Worm (Caenorhabditis elegans) whole organism, L4 larva: ENCODE measurements around the gene M04C3.5.

ENCODE experiments used
- F44E2.7 ChIP-seq: fragments of 200-800 bp; sonication (Bioruptor generic); IDR thresholded peaks from 2 replicates; pipeline ENCODE4 v2.1.2; 2022; ENCODE audit warnings: missing genetic modification characterization, missing compliant biosample characterization
- F49E8.2 ChIP-seq: sonication (generic microtip); optimal IDR thresholded peaks from 2 replicates; lab custom pipeline; 2016; ENCODE audit warnings: missing compliant biosample characterization, mild to moderate bottlenecking, missing genetic modification characterization, borderline replicate concordance
- R02D3.7 ChIP-seq: fragments of 150-350 bp; sonication (generic microtip); optimal IDR thresholded peaks from 3 replicates; lab custom pipeline; 2014; ENCODE audit warnings: missing biosample characterization, missing genetic modification characterization
- Y75B8A.6 ChIP-seq: fragments of 200-800 bp; sonication (Bioruptor generic); IDR thresholded peaks from 2 replicates; pipeline ENCODE4 v1.3.6; 2022; ENCODE audit warnings: missing genetic modification reagents, missing genetic modification characterization, missing compliant biosample characterization
- ZK546.5 ChIP-seq, 2 experiments: sonication (generic microtip); optimal IDR thresholded peaks; 2 replicates each; lab custom pipeline; 2017; ENCODE audit warnings: missing biosample characterization in 2 of 2, missing genetic modification characterization in 2 of 2
- aha-1 ChIP-seq: fragments of 150-350 bp; peaks from one replicate; lab custom pipeline; 2014; ENCODE audit warnings: missing biosample characterization, missing genetic modification characterization
- aly-2 ChIP-seq: sonication (generic microtip); optimal IDR thresholded peaks from 2 replicates; lab custom pipeline; 2018; ENCODE audit warnings: missing biosample characterization, missing genetic modification characterization
- ama-1 ChIP-seq: fragments of 150-350 bp; optimal IDR thresholded peaks from 2 replicates; lab custom pipeline; 2014; ENCODE audit warnings: inconsistent platforms, mixed read lengths
- ceh-20 ChIP-seq: fragments of 200-800 bp; sonication (Bioruptor generic); IDR thresholded peaks from 2 replicates; pipeline ENCODE4 v1.3.6; 2022; ENCODE audit warnings: missing genetic modification reagents, missing genetic modification characterization, missing compliant biosample characterization
- ceh-28 ChIP-seq: fragments of 150-350 bp; optimal IDR thresholded peaks from 2 replicates; lab custom pipeline; 2014; ENCODE audit warnings: missing biosample characterization, missing genetic modification reagents, missing genetic modification characterization
- ceh-44 ChIP-seq: fragments of 200-800 bp; sonication (Bioruptor generic); IDR thresholded peaks from 2 replicates; pipeline ENCODE4 v1.3.6; 2022; ENCODE audit warnings: missing genetic modification reagents, missing genetic modification characterization, missing compliant biosample characterization
- cey-2 ChIP-seq: sonication (generic microtip); optimal IDR thresholded peaks from 3 replicates; lab custom pipeline; 2017; ENCODE audit warnings: missing genetic modification characterization, mild to moderate bottlenecking, missing compliant biosample characterization, antibody characterized with exemption, borderline replicate concordance; ENCODE audit not compliant: insufficient read depth
- daf-16 ChIP-seq, 3 experiments: sonication (generic microtip); optimal IDR thresholded peaks; 2 replicates each; lab custom pipeline; 2016 to 2017; ENCODE audit warnings: missing genetic modification characterization in 3 of 3, missing genetic modification reagents in 3 of 3, mild to moderate bottlenecking in 2 of 3, missing compliant biosample characterization in 2 of 3, missing biosample characterization in 1 of 3, moderate library complexity in 1 of 3
- daf-19 ChIP-seq: fragments of 200-800 bp; sonication (Bioruptor generic); conservative IDR thresholded peaks from 2 replicates; pipeline ENCODE4 v1.3.6; 2022; ENCODE audit warnings: missing genetic modification characterization, missing compliant biosample characterization
- dmd-6 ChIP-seq: fragments of 200-800 bp; sonication (Bioruptor generic); IDR thresholded peaks from 2 replicates; pipeline ENCODE4 v1.3.6; 2022; ENCODE audit warnings: missing genetic modification reagents, missing genetic modification characterization, missing compliant biosample characterization
- dpl-1 ChIP-seq: fragments of 150-350 bp; optimal IDR thresholded peaks from 2 replicates; lab custom pipeline; 2014; ENCODE audit warnings: missing biosample characterization, missing genetic modification reagents, missing genetic modification characterization
- dve-1 ChIP-seq: sonication (generic microtip); optimal IDR thresholded peaks from 2 replicates; lab custom pipeline; 2017; ENCODE audit warnings: antibody characterized with exemption, mild to moderate bottlenecking, missing genetic modification characterization, missing compliant biosample characterization; ENCODE audit not compliant: insufficient read depth
- egl-27 ChIP-seq: sonication (generic microtip); optimal IDR thresholded peaks from 3 replicates; lab custom pipeline; 2017; ENCODE audit warnings: missing biosample characterization, missing genetic modification reagents, missing genetic modification characterization
- fkh-10 ChIP-seq: fragments of 150-350 bp; optimal IDR thresholded peaks from 2 replicates; lab custom pipeline; 2014; ENCODE audit warnings: missing biosample characterization, missing genetic modification reagents, missing genetic modification characterization
- gei-8 ChIP-seq: fragments of 200-800 bp; sonication (Bioruptor generic); optimal IDR thresholded peaks from 2 replicates; lab custom pipeline; 2018; ENCODE audit warnings: mild to moderate bottlenecking, missing genetic modification characterization, missing compliant biosample characterization
- hif-1 ChIP-seq, 2 experiments: sonication (generic microtip); optimal IDR thresholded peaks; 2 replicates each; lab custom pipeline; 2016 to 2017; ENCODE audit warnings: missing compliant biosample characterization in 2 of 2, missing genetic modification characterization in 2 of 2, missing genetic modification reagents in 2 of 2, missing genotype in 2 of 2, mild to moderate bottlenecking in 1 of 2
- hlh-11 ChIP-seq: fragments of 200-800 bp; sonication (Bioruptor generic); optimal IDR thresholded peaks from 2 replicates; lab custom pipeline; 2018; ENCODE audit warnings: mild to moderate bottlenecking, missing genetic modification characterization, missing compliant biosample characterization
- lin-1 ChIP-seq: fragments of 200-800 bp; sonication (Bioruptor generic); IDR thresholded peaks from 2 replicates; pipeline ENCODE4 v1.3.6; 2022; ENCODE audit warnings: missing genetic modification reagents, missing genetic modification characterization, missing compliant biosample characterization
- lin-39 ChIP-seq: fragments of 150-350 bp; optimal IDR thresholded peaks from 2 replicates; lab custom pipeline; 2014; ENCODE audit warnings: missing biosample characterization, missing genetic modification reagents, missing genetic modification characterization
- lir-3 ChIP-seq: sonication (generic microtip); optimal IDR thresholded peaks from 2 replicates; lab custom pipeline; 2016; ENCODE audit warnings: mild to moderate bottlenecking, missing genetic modification characterization, missing compliant biosample characterization
- lsy-2 ChIP-seq, 2 experiments: fragments of 150-350 bp in 1 of 2; sonication (generic microtip) in 1 of 2; optimal IDR thresholded peaks; 2 replicates each; lab custom pipeline; 2014 to 2017; ENCODE audit warnings: missing biosample characterization in 2 of 2, missing genetic modification characterization in 2 of 2
- madf-5 ChIP-seq, 2 experiments: fragments of 200-800 bp; sonication (Bioruptor generic); IDR thresholded peaks; 2 replicates each; pipeline ENCODE4 v1.3.6; 2022; ENCODE audit warnings: missing compliant biosample characterization in 2 of 2, missing genetic modification characterization in 2 of 2
- mdt-29 ChIP-seq: fragments of 200-800 bp; sonication (Bioruptor generic); IDR thresholded peaks from 2 replicates; pipeline ENCODE4 v1.3.6; 2022; ENCODE audit warnings: missing genetic modification reagents, missing genetic modification characterization, missing compliant biosample characterization
- nhr-102 ChIP-seq: sonication (generic microtip); optimal IDR thresholded peaks from 2 replicates; lab custom pipeline; 2016; ENCODE audit warnings: mild to moderate bottlenecking, missing genetic modification characterization, moderate library complexity, missing compliant biosample characterization
- nhr-28 ChIP-seq: fragments of 150-350 bp; optimal IDR thresholded peaks from 2 replicates; lab custom pipeline; 2014; ENCODE audit warnings: missing biosample characterization, missing genetic modification characterization
- nhr-42 ChIP-seq: fragments of 200-800 bp; sonication (Bioruptor generic); IDR thresholded peaks from 2 replicates; pipeline ENCODE4 v1.3.6; 2022; ENCODE audit warnings: missing genetic modification characterization, missing compliant biosample characterization
- nhr-48 ChIP-seq: sonication (generic microtip); optimal IDR thresholded peaks from 2 replicates; lab custom pipeline; 2016; ENCODE audit warnings: mild to moderate bottlenecking, missing genetic modification characterization, missing compliant biosample characterization
- nhr-6 ChIP-seq: fragments of 150-350 bp; optimal IDR thresholded peaks from 2 replicates; lab custom pipeline; 2014; ENCODE audit warnings: missing biosample characterization, missing genetic modification characterization
- pqm-1 ChIP-seq: sonication (generic microtip); optimal IDR thresholded peaks from 2 replicates; lab custom pipeline; 2017; ENCODE audit warnings: missing biosample characterization, missing genetic modification characterization
- rbr-2 ChIP-seq: sonication (generic microtip); optimal IDR thresholded peaks from 2 replicates; lab custom pipeline; 2016; ENCODE audit warnings: missing genotype, missing genetic modification characterization, missing compliant biosample characterization
- sdz-12 ChIP-seq: fragments of 200-800 bp; sonication (Bioruptor generic); optimal IDR thresholded peaks from 2 replicates; lab custom pipeline; 2018; ENCODE audit warnings: mild to moderate bottlenecking, missing genetic modification characterization, missing compliant biosample characterization
- skn-1 ChIP-seq: fragments of 150-350 bp; optimal IDR thresholded peaks from 2 replicates; lab custom pipeline; 2014; ENCODE audit warnings: missing biosample characterization, missing genetic modification characterization
- snpc-1.2 ChIP-seq: fragments of 200-800 bp; sonication (Bioruptor generic); IDR thresholded peaks from 2 replicates; pipeline ENCODE4 v1.3.6; 2022; ENCODE audit warnings: missing genetic modification reagents, missing genetic modification characterization, missing compliant biosample characterization
- snpc-4 ChIP-seq: fragments of 150-350 bp; optimal IDR thresholded peaks from 2 replicates; lab custom pipeline; 2014; ENCODE audit warnings: missing biosample characterization, missing genetic modification characterization
- unc-62 ChIP-seq, 3 experiments: fragments of 150-350 bp in 1 of 3; sonication (generic microtip); optimal IDR thresholded peaks in 2 of 3; peaks in 1 of 3; 1 replicate in 1 of 3; 2 replicates in 2 of 3; lab custom pipeline; 2014 to 2017; ENCODE audit warnings: missing biosample characterization in 3 of 3, missing genetic modification characterization in 3 of 3, missing genetic modification reagents in 3 of 3, missing genotype in 1 of 3
- zfp-2 ChIP-seq: sonication (generic microtip); optimal IDR thresholded peaks from 2 replicates; lab custom pipeline; 2016; ENCODE audit warnings: mild to moderate bottlenecking, missing genetic modification characterization, missing compliant biosample characterization
- zfp-3 ChIP-seq: fragments of 200-800 bp; sonication (Bioruptor generic); conservative IDR thresholded peaks from 2 replicates; pipeline ENCODE4 v1.3.6; 2022; ENCODE audit warnings: missing genetic modification reagents, missing genetic modification characterization, missing compliant biosample characterization
- ztf-7 ChIP-seq: fragments of 150-350 bp; optimal IDR thresholded peaks from 2 replicates; lab custom pipeline; 2014; ENCODE audit warnings: missing biosample characterization, missing genetic modification characterization

The M04C3.5 gene

DNA sequence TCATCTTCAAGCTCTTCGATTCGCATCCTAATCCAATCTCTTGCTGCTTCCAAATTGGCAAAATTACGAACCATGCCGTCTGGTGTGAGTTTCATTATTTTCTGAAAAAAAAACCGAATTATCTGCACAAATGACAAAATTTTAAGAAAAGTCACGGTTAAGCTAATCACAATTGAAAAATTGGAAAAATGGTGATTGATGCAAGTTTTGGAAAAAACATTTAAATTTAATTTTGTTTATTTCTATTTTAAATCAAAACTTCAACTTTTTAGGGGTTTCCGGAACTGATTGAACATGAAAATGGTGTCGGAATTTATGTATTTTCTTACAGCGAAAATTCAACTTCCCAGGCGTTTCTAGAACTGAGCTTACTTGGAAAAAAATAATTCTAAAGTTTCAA lies 46.7 kb upstream of the M04C3.5 start, which contains the start of gene C25F9.12:
TSS of gene C25F9.12 (minus strand) at position 101 of the 400 bp plus-strand sequence.
- TF ChIP-seq skn-1 (tag; lab: Kevin White, UChicago) (no peak), madf-5 (GFP tag; IDR thresholded peaks at IDR 0.05; lab: Robert Waterston, UW) (no peak), ceh-28 (tag; lab: Kevin White, UChicago) (no peak), R02D3.7 (tag; lab: Kevin White, UChicago) (no peak), nhr-102 (no peak), zfp-3 (GFP tag; lab: Robert Waterston, UW) (no peak), lsy-2 (tag; optimal IDR thresholded peaks at IDR 0.05; lab: Kevin White, UChicago) (no peak), F44E2.7 (GFP tag; lab: Robert Waterston, UW) (no peak), lin-39 (no peak), ztf-7 (tag; lab: Kevin White, UChicago) (no peak), ceh-44 (no peak), mdt-29 (GFP tag; lab: Robert Waterston, UW) (no peak), sdz-12 (GFP tag; lab: Kevin White, UChicago) (no peak), egl-27 (tag; lab: Kevin White, UChicago) (no peak), dve-1 (tag; lab: Kevin White, UChicago) (no peak), gei-8 (GFP tag; lab: Kevin White, UChicago) (no peak), aly-2 (no peak), zfp-2 (tag; lab: Kevin White, UChicago) (no peak), dpl-1 (no peak)

DNA sequence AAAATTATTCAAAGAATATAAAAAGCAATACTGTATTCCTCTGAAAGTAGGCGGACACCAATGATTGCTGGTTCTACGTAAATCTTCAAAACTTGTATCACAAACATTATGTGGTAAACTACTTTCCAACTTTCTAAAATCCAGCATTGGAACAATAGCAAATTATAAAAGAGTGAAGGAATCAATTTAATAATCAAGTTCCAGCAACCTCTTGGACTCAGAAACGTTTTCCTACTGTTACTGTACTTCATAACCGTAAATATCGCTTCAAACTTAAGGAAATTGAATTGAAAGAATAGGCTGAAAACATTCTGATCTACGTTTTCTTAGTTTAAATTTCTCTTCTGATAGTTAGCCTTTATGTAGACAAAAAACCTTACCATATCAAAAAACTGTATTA lies 45.9 kb upstream of the M04C3.5 start:
- TF ChIP-seq aha-1 (tag; lab: Kevin White, UChicago) (peak; percentile 60), ZK546.5 (tag; optimal IDR thresholded peaks at IDR 0.05; lab: Kevin White, UChicago) (no peak)

DNA sequence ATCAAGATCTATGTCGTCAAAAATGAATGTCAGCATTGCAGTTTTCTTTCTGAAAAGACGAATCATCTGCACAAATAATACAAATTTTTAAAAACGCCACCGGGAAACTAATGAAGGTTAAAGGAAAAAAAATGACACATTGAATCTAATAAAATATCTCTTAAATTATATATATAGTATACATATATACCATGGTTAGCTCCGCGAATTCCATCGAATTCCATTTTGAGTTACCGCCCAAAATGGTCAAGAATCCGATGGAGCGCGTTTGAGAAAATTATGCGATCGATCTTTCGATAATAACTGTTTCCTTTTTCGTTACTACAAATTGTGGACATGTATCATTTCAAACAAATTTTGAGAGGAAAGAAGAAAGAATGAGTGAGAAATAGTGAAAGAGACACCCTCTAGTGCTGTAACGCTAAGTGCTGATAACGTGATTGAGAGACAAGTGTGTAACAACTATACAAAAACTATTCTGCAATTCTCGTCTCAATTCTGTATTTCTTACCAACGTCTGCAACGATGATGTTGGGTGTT lies 44.2 kb upstream of the M04C3.5 start, which contains the start of the genes C25F9.6 and C25F9.10:
TSS of gene C25F9.6 (minus strand) at position 51 of the 540 bp plus-strand sequence.
TSS of gene C25F9.10 (plus strand) at position 454 of the 540 bp plus-strand sequence.
- no peak for TF ChIP-seq daf-16 (GFP tag; optimal IDR thresholded peaks at IDR 0.05; lab: Kevin White, UChicago)
- TF ChIP-seq daf-16 (tag; optimal IDR thresholded peaks at IDR 0.05; lab: Kevin White, UChicago), result peak; percentile 65
- TF ChIP-seq F49E8.2 (tag; lab: Kevin White, UChicago), result no peak
- no peak for TF ChIP-seq zfp-2 (tag; lab: Kevin White, UChicago)
- TF ChIP-seq rbr-2 (tag; lab: Kevin White, UChicago), result no peak
- TF ChIP-seq nhr-6 (tag; lab: Kevin White, UChicago), result no peak
- TF ChIP-seq snpc-1.2 (GFP tag; lab: Robert Waterston, UW), result no peak
- TF ChIP-seq aha-1 (tag; lab: Kevin White, UChicago), result peak; percentile 39
- TF ChIP-seq ceh-44, result no peak
- TF ChIP-seq hlh-11 (tag; lab: Kevin White, UChicago), result peak; percentile 28
- TF ChIP-seq dve-1 (tag; lab: Kevin White, UChicago), result peak; percentile 18
- no peak for TF ChIP-seq snpc-4 (tag; lab: Kevin White, UChicago)
- TF ChIP-seq nhr-48 (tag; lab: Kevin White, UChicago), result no peak
- no peak for TF ChIP-seq hif-1 (tag; optimal IDR thresholded peaks at IDR 0.05; lab: Kevin White, UChicago)
- no peak for TF ChIP-seq fkh-10 (GFP tag; lab: Kevin White, UChicago)
- TF ChIP-seq nhr-102, result no peak
- peak; percentile 63 for TF ChIP-seq nhr-28 (tag; lab: Kevin White, UChicago)
- TF ChIP-seq cey-2 (tag; lab: Kevin White, UChicago), result no peak
- no peak for TF ChIP-seq Y75B8A.6 (GFP tag; lab: Robert Waterston, UW)
- no peak for TF ChIP-seq lir-3
- TF ChIP-seq pqm-1 (tag; lab: Kevin White, UChicago), result peak; percentile 62
- no peak for TF ChIP-seq ceh-20 (GFP tag; lab: Robert Waterston, UW)
- no peak for TF ChIP-seq lin-39
- TF ChIP-seq nhr-42 (GFP tag; lab: Robert Waterston, UW), result no peak
- no peak for TF ChIP-seq daf-19 (GFP tag; lab: Robert Waterston, UW)
- peak; percentile 55 for TF ChIP-seq dmd-6 (GFP tag; lab: Robert Waterston, UW)
- TF ChIP-seq lin-1 (GFP tag; lab: Robert Waterston, UW), result no peak
- TF ChIP-seq unc-62 (GFP tag; optimal IDR thresholded peaks at IDR 0.05 in 1 of 2; lab: Kevin White, UChicago), result peak in 1 of 2 experiments; percentile 2
- TF ChIP-seq unc-62 (tag; optimal IDR thresholded peaks at IDR 0.05; lab: Kevin White, UChicago), result no peak
- TF ChIP-seq ama-1, result no peak
